Fruit fly (Drosophila melanogaster) whole organism, embryonic: Measurements from ENCODE around the gene CG15728.
A peak's percentile ranks its signal among the peaks of the same experiment; 100 is the strongest.

Experiments used
- ATbp ChIP-seq: fragments of 200-800 bp; sonication (Bioruptor generic); optimal IDR thresholded peaks from 2 replicates; lab custom pipeline; 2017; ENCODE audit warnings: missing biosample characterization, mild to moderate bottlenecking, missing genetic modification characterization, missing genetic modification reagents
- Awh ChIP-seq: fragments of 200-800 bp; sonication (Bioruptor generic); IDR thresholded peaks from 2 replicates; pipeline ENCODE4, ENCODE4 v1.3.6; 2022; ENCODE audit warnings: missing biosample characterization, missing genetic modification characterization
- CG11398 ChIP-seq: fragments of 200-800 bp; sonication (Bioruptor generic); optimal IDR thresholded peaks from 2 replicates; lab custom pipeline; 2016; ENCODE audit warnings: missing biosample characterization, missing genetic modification characterization
- CG14050 ChIP-seq: fragments of 200-800 bp; sonication (Bioruptor generic); IDR thresholded peaks from 3 replicates; pipeline ENCODE4 v1.3.6; 2022; ENCODE audit warnings: missing biosample characterization, missing genetic modification characterization
- CG1529 ChIP-seq: fragments of 200-800 bp; sonication (Bioruptor generic); optimal IDR thresholded peaks from 3 replicates; lab custom pipeline; 2018; ENCODE audit warnings: missing biosample characterization, missing genetic modification characterization
- CG17802 ChIP-seq: fragments of 200-800 bp; sonication (Bioruptor generic); optimal IDR thresholded peaks from 2 replicates; lab custom pipeline; 2018; ENCODE audit warnings: missing biosample characterization, mild to moderate bottlenecking, missing genetic modification characterization, moderate library complexity
- CG1832 ChIP-seq: fragments of 200-800 bp; sonication (Bioruptor generic); optimal IDR thresholded peaks from 2 replicates; lab custom pipeline; 2017; ENCODE audit warnings: missing biosample characterization, mild to moderate bottlenecking, missing genetic modification characterization, inconsistent platforms
- CG32772 ChIP-seq: fragments of 200-800 bp; sonication (Bioruptor generic); IDR thresholded peaks from 2 replicates; pipeline ENCODE4 v1.3.6; 2022; ENCODE audit warnings: missing biosample characterization, missing genetic modification characterization
- CG34376 ChIP-seq: fragments of 200-800 bp; sonication (Bioruptor generic); optimal IDR thresholded peaks from 2 replicates; lab custom pipeline; 2018; ENCODE audit warnings: missing biosample characterization, mild to moderate bottlenecking, missing genetic modification characterization
- CG34422 ChIP-seq: fragments of 200-800 bp; sonication (Bioruptor generic); IDR thresholded peaks from 3 replicates; pipeline ENCODE4 v1.3.6; 2022; ENCODE audit warnings: missing biosample characterization, missing genetic modification characterization
- CG6813 ChIP-seq: fragments of 200-800 bp; sonication (Bioruptor generic); optimal IDR thresholded peaks from 2 replicates; lab custom pipeline; 2017; ENCODE audit warnings: missing biosample characterization, missing genetic modification characterization, mild to moderate bottlenecking, moderate library complexity, missing genetic modification reagents
- CG7271 ChIP-seq: fragments of 200-800 bp; sonication (Bioruptor generic); optimal IDR thresholded peaks from 2 replicates; lab custom pipeline; 2018; ENCODE audit warnings: missing biosample characterization, mild to moderate bottlenecking, missing genetic modification characterization, moderate library complexity
- CG7556 ChIP-seq: fragments of 200-800 bp; sonication (Bioruptor generic); optimal IDR thresholded peaks from 2 replicates; lab custom pipeline; 2017; ENCODE audit warnings: missing biosample characterization, mild to moderate bottlenecking, missing genetic modification characterization
- CG7786 ChIP-seq: fragments of 200-800 bp; sonication (Bioruptor generic); optimal IDR thresholded peaks from 2 replicates; lab custom pipeline; 2016; ENCODE audit warnings: missing biosample characterization, missing genetic modification characterization
- CG7839 ChIP-seq: fragments of 200-800 bp; sonication (Bioruptor generic); optimal IDR thresholded peaks from 3 replicates; lab custom pipeline; 2018; ENCODE audit warnings: missing biosample characterization, mild to moderate bottlenecking, missing genetic modification characterization, moderate library complexity
- CG8281 ChIP-seq: fragments of 200-800 bp; sonication (Bioruptor generic); optimal IDR thresholded peaks from 2 replicates; lab custom pipeline; 2018; ENCODE audit warnings: missing biosample characterization, mild to moderate bottlenecking, missing genetic modification characterization, moderate library complexity
- CG9609 ChIP-seq: fragments of 200-800 bp; sonication (Bioruptor generic); optimal IDR thresholded peaks from 3 replicates; lab custom pipeline; 2016; ENCODE audit warnings: missing biosample characterization, missing genetic modification characterization
- Dfd ChIP-seq, 2 experiments: fragments of >200 bp; optimal IDR thresholded peaks; 2 replicates each; lab custom pipeline; 2017; ENCODE audit warnings: missing biosample characterization in 2 of 2, missing genetic modification characterization in 2 of 2
- Doc3 ChIP-seq: fragments of 200-800 bp; sonication (Bioruptor generic); IDR thresholded peaks from 3 replicates; pipeline ENCODE4 v1.3.6; 2022; ENCODE audit warnings: missing biosample characterization, missing genetic modification characterization; ENCODE audit not compliant: partially characterized antibody
- E2f2 ChIP-seq: fragments of 200-800 bp; sonication (Bioruptor generic); IDR thresholded peaks from 2 replicates; pipeline ENCODE4 v1.3.6; 2022; ENCODE audit warnings: missing biosample characterization, missing genetic modification characterization
- Eip74EF ChIP-seq, 2 experiments: fragments of 200-800 bp in 1 of 2; fragments of >200 bp in 1 of 2; sonication (Bioruptor generic) in 1 of 2; optimal IDR thresholded peaks; 2 replicates each; lab custom pipeline; 2017 to 2019; ENCODE audit warnings: missing biosample characterization in 2 of 2, missing genetic modification characterization in 2 of 2, mild to moderate bottlenecking in 1 of 2, moderate library complexity in 1 of 2
- HmgD ChIP-seq: fragments of 200-800 bp; sonication (Bioruptor generic); optimal IDR thresholded peaks from 3 replicates; lab custom pipeline; 2016; ENCODE audit warnings: missing biosample characterization, missing genetic modification characterization
- Mrtf ChIP-seq: fragments of 200-800 bp; sonication (Bioruptor generic); IDR thresholded peaks from 3 replicates; pipeline ENCODE4 v1.3.6; 2022; ENCODE audit warnings: missing biosample characterization, missing genetic modification characterization
- NC2α ChIP-seq: fragments of 200-800 bp; sonication (Bioruptor generic); optimal IDR thresholded peaks from 2 replicates; lab custom pipeline; 2016; ENCODE audit warnings: missing biosample characterization, missing genetic modification characterization
- Sox102F ChIP-seq: fragments of 200-800 bp; sonication (Bioruptor generic); optimal IDR thresholded peaks from 2 replicates; lab custom pipeline; 2018; ENCODE audit warnings: missing biosample characterization, mild to moderate bottlenecking, missing genetic modification characterization, moderate library complexity
- Sry-δ ChIP-seq: fragments of 200-800 bp; sonication (Bioruptor generic); optimal IDR thresholded peaks from 2 replicates; lab custom pipeline; 2016; ENCODE audit warnings: missing biosample characterization, missing genetic modification characterization
- Tbp ChIP-seq: fragments of >200 bp; optimal IDR thresholded peaks from 2 replicates; lab custom pipeline; 2018; ENCODE audit warnings: missing biosample characterization, missing genetic modification characterization
- ab ChIP-seq: fragments of 200-800 bp; sonication (Bioruptor generic); optimal IDR thresholded peaks from 2 replicates; lab custom pipeline; 2016; ENCODE audit warnings: missing biosample characterization, missing genetic modification characterization
- ci ChIP-seq: fragments of 200-800 bp; sonication (Bioruptor generic); IDR thresholded peaks from 3 replicates; pipeline ENCODE4 v1.3.6; 2022; ENCODE audit warnings: missing biosample characterization, missing genetic modification characterization
- da ChIP-seq: fragments of 200-800 bp; sonication (Bioruptor generic); optimal IDR thresholded peaks from 2 replicates; lab custom pipeline; 2016; ENCODE audit warnings: missing biosample characterization, missing genetic modification characterization
- dmrt99B ChIP-seq: fragments of 200-800 bp; sonication (Bioruptor generic); optimal IDR thresholded peaks from 2 replicates; lab custom pipeline; 2018; ENCODE audit warnings: missing biosample characterization, mild to moderate bottlenecking, missing genetic modification characterization, moderate library complexity
- esg ChIP-seq: fragments of 200-800 bp; sonication (Bioruptor generic); conservative IDR thresholded peaks from 2 replicates; pipeline ENCODE4 v1.3.6; 2022; ENCODE audit warnings: missing biosample characterization, missing genetic modification characterization
- fd96Cb ChIP-seq: fragments of 200-800 bp; sonication (Bioruptor generic); optimal IDR thresholded peaks from 2 replicates; lab custom pipeline; 2018; ENCODE audit warnings: missing biosample characterization, mild to moderate bottlenecking, missing genetic modification characterization, moderate library complexity
- grau ChIP-seq: fragments of 200-800 bp; optimal IDR thresholded peaks from 3 replicates; lab custom pipeline; 2019; ENCODE audit warnings: missing biosample characterization, mild to moderate bottlenecking, missing genetic modification characterization, moderate library complexity
- klu ChIP-seq: fragments of 200-800 bp; sonication (Bioruptor generic); IDR thresholded peaks from 2 replicates; pipeline ENCODE4 v1.3.6; 2022; ENCODE audit warnings: missing biosample characterization, missing genetic modification characterization
- mam ChIP-seq: fragments of 200-800 bp; sonication (Bioruptor generic); optimal IDR thresholded peaks from 3 replicates; lab custom pipeline; 2016; ENCODE audit warnings: missing biosample characterization, missing genetic modification characterization
- mld ChIP-seq: fragments of 200-800 bp; sonication (Bioruptor generic); IDR thresholded peaks from 3 replicates; pipeline ENCODE4 v1.3.6; 2022; ENCODE audit warnings: missing biosample characterization, missing genetic modification characterization; ENCODE audit not compliant: partially characterized antibody
- nau ChIP-seq: fragments of 200-800 bp; sonication (Bioruptor generic); optimal IDR thresholded peaks from 3 replicates; lab custom pipeline; 2017; ENCODE audit warnings: missing biosample characterization, mild to moderate bottlenecking, missing genetic modification characterization, missing genetic modification reagents
- pb ChIP-seq: fragments of 200-800 bp; sonication (Bioruptor generic); optimal IDR thresholded peaks from 3 replicates; lab custom pipeline; 2016; ENCODE audit warnings: missing biosample characterization, missing genetic modification characterization
- phol ChIP-seq: fragments of 200-800 bp; sonication (Bioruptor generic); optimal IDR thresholded peaks from 3 replicates; lab custom pipeline; 2018; ENCODE audit warnings: missing biosample characterization, mild to moderate bottlenecking, missing genetic modification characterization, moderate library complexity
- rib ChIP-seq: fragments of 200-800 bp; sonication (Bioruptor generic); IDR thresholded peaks from 2 replicates; pipeline ENCODE4 v1.3.6; 2022; ENCODE audit warnings: missing biosample characterization, missing genetic modification characterization
- run ChIP-seq: fragments of 200-800 bp; sonication (Bioruptor generic); optimal IDR thresholded peaks from 3 replicates; lab custom pipeline; 2018; ENCODE audit warnings: missing biosample characterization, mild to moderate bottlenecking, missing genetic modification characterization
- sc ChIP-seq, 3 experiments: fragments of >200 bp in 2 of 3; fragments of 200-800 bp in 1 of 3; sonication (Bioruptor generic) in 1 of 3; optimal IDR thresholded peaks; 2 replicates in 2 of 3; 3 replicates in 1 of 3; lab custom pipeline; 2017; ENCODE audit warnings: mild to moderate bottlenecking in 1 of 3, missing biosample characterization in 1 of 3, missing genetic modification characterization in 1 of 3, missing genetic modification reagents in 1 of 3
- schlank ChIP-seq: fragments of 200-800 bp; sonication (Bioruptor generic); optimal IDR thresholded peaks from 2 replicates; lab custom pipeline; 2018; ENCODE audit warnings: missing biosample characterization, mild to moderate bottlenecking, missing genetic modification characterization
- sisA ChIP-seq: fragments of 200-800 bp; sonication (Bioruptor generic); IDR thresholded peaks from 2 replicates; pipeline ENCODE4 v1.3.6; 2022; ENCODE audit warnings: missing biosample characterization, missing genetic modification characterization
- sob ChIP-seq: fragments of 200-800 bp; sonication (Bioruptor generic); IDR thresholded peaks from 2 replicates; pipeline ENCODE4 v1.3.6; 2022; ENCODE audit warnings: missing biosample characterization, missing genetic modification characterization
- tap ChIP-seq: fragments of 200-800 bp; optimal IDR thresholded peaks from 3 replicates; lab custom pipeline; 2019; ENCODE audit warnings: missing biosample characterization, mild to moderate bottlenecking, missing genetic modification characterization, moderate library complexity
- tio ChIP-seq: fragments of 200-800 bp; sonication (Bioruptor generic); optimal IDR thresholded peaks from 2 replicates; lab custom pipeline; 2017; ENCODE audit warnings: missing biosample characterization, missing genetic modification characterization, inconsistent platforms
- tup ChIP-seq: fragments of 200-800 bp; sonication (Bioruptor generic); optimal IDR thresholded peaks from 2 replicates; lab custom pipeline; 2016; ENCODE audit warnings: missing biosample characterization, mild to moderate bottlenecking, missing genetic modification characterization, moderate library complexity

Gene CG15728

DNA sequence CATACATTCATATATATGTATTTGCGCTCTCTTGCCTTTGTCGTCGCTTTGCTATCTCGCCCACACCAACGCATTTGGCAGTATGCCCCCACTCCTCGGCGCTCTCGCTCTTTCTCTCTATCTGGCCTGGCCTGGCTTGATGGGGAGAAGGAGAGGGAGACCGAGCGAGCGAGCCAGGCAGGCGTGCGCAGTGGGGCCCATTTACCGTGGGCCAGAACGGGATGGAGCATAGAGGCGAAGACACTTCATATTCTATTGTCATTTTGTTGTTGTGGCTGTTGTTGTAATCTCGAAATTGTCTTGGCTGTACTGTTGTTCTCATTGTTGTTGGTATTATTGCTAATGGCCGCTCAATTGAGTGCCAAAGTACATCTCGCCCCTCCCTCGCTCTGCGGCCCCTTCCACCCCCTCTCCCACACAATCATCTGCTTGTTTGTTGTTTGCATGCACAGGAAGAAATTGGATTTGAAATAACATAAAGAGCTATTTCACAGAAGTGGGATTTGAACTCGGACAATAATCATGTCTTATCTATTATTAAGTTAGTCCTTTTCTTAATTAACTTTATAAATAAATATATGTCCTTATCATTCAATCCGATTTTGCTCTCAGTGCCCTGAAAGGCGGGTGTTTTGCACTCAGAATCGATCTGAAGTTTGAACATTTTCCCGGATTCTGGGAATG lies 41.2 kb downstream of the CG15728 start (continued):
- TF ChIP-seq mld (GFP tag; lab: Robert Waterston, UW), result no peak
- TF ChIP-seq CG9609 (GFP tag; lab: Kevin White, UChicago), result peak; percentile 62
- no peak for TF ChIP-seq NC2α
- peak; percentile 90 for TF ChIP-seq CG7556 (GFP tag; lab: Kevin White, UChicago)
- TF ChIP-seq grau, result peak; percentile 90
- peak; percentile 93 for TF ChIP-seq sob (GFP tag; lab: Robert Waterston, UW)
- peak; percentile 16 for TF ChIP-seq ab (GFP tag; lab: Kevin White, UChicago)
- peak; percentile 16 for TF ChIP-seq pb (GFP tag; lab: Kevin White, UChicago)
- peak; percentile 77 for TF ChIP-seq nau (GFP tag; lab: Kevin White, UChicago)
- TF ChIP-seq CG7839, result peak; percentile 92
- peak; percentile 84 for TF ChIP-seq schlank (tag; lab: Kevin White, UChicago)
- peak; percentile 86 for TF ChIP-seq fd96Cb (tag; lab: Kevin White, UChicago)
- no peak for TF ChIP-seq da (GFP tag; lab: Kevin White, UChicago)
- peak in 1 of 2 experiments; percentile 74 for TF ChIP-seq Eip74EF (GFP tag; optimal IDR thresholded peaks at IDR 0.05; lab: Kevin White, UChicago)
- peak; percentile 77 for TF ChIP-seq CG6813 (GFP tag; lab: Kevin White, UChicago)
- TF ChIP-seq dmrt99B, result peak; percentile 88
- peak; percentile 92 for TF ChIP-seq sisA (GFP tag; lab: Robert Waterston, UW)
- peak; percentile 84 for TF ChIP-seq tap (tag; lab: Kevin White, UChicago)
- TF ChIP-seq mam (GFP tag; lab: Kevin White, UChicago), result peak; percentile 65
- peak; percentile 67 for TF ChIP-seq E2f2
- peak; percentile 81 for TF ChIP-seq CG1529 (GFP tag; lab: Kevin White, UChicago)
- TF ChIP-seq CG17802 (tag; lab: Kevin White, UChicago), result peak; percentile 71
- peak; percentile 89 for TF ChIP-seq Sox102F (GFP tag; lab: Kevin White, UChicago)
- TF ChIP-seq Mrtf, result peak; percentile 88
- TF ChIP-seq ci (GFP tag; lab: Robert Waterston, UW), result peak; percentile 91
- TF ChIP-seq CG8281, result peak; percentile 58
- TF ChIP-seq CG7786, result peak; percentile 48
- TF ChIP-seq sc (optimal IDR thresholded peaks at IDR 0.05; lab: Kevin White, UChicago), result no peak
- peak; percentile 82 for TF ChIP-seq sc (GFP tag; optimal IDR thresholded peaks at IDR 0.05; lab: Kevin White, UChicago)
- TF ChIP-seq HmgD (GFP tag; lab: Kevin White, UChicago), result no peak
- peak; percentile 44 for TF ChIP-seq run (tag; lab: Kevin White, UChicago)
- TF ChIP-seq Dfd (GFP tag; optimal IDR thresholded peaks at IDR 0.05; lab: Kevin White, UChicago), result no peak
- TF ChIP-seq ATbp, result peak; percentile 74
- TF ChIP-seq rib (GFP tag; lab: Robert Waterston, UW), result 0 out of 2 replicates have a peak, but pooled peaks have one; percentile 72
- peak; percentile 85 for TF ChIP-seq klu
- TF ChIP-seq CG1832 (GFP tag; lab: Kevin White, UChicago), result peak; percentile 93
- peak; percentile 89 for TF ChIP-seq CG32772 (GFP tag; lab: Robert Waterston, UW)
- no peak for TF ChIP-seq Sry-δ (GFP tag; lab: Kevin White, UChicago)
- no peak for TF ChIP-seq CG11398 (GFP tag; lab: Kevin White, UChicago)
- peak; percentile 90 for TF ChIP-seq phol (tag; lab: Kevin White, UChicago)
- peak; percentile 92 for TF ChIP-seq CG34422 (GFP tag; lab: Robert Waterston, UW)
- peak; percentile 87 for TF ChIP-seq CG14050 (GFP tag; lab: Robert Waterston, UW)
- peak; percentile 90 for TF ChIP-seq tio (GFP tag; lab: Kevin White, UChicago)
- no peak for TF ChIP-seq Doc3
- TF ChIP-seq tup (GFP tag; lab: Kevin White, UChicago), result peak; percentile 51
- no peak for TF ChIP-seq CG7271
- no peak for TF ChIP-seq Tbp
- TF ChIP-seq Awh, result peak; percentile 91
- TF ChIP-seq esg, result peak; percentile 87
- TF ChIP-seq CG34376 (GFP tag; lab: Kevin White, UChicago), result peak; percentile 44
